Worm (Caenorhabditis elegans): ENCODE data around the gene F10E9.2.

F10E9.2 gene

DNA sequence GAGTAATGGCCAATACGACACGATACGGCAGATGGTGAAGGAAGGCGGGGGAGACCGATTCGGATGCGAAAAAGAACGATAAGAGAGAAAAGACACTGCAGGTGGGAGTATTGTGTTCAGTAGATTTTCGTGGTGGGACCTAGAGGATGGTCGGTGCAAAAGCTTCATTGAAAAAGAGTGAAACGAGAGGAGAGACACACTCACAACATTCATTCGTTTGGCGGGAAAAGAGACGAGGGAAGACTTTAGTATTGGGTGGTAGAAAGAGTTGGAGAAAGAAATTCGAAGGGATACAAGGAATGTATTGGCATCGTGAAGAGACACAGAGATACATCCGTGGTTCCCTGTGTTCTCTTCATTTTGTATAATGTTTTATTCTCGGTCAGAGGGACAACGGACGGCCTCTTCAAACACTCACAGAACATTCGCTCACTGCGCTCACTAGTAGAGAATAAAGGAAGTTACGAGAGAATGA is 44.0 kb downstream of the F10E9.2 start (continued):
- TF ChIP-seq cebp-1 (GFP tag; IDR thresholded peaks at IDR 0.05), result no peak
- peak; percentile 77 for TF ChIP-seq cebp-1 (tag; optimal IDR thresholded peaks at IDR 0.05)
- peak; percentile 65 for TF ChIP-seq ceh-27 (GFP tag; optimal IDR thresholded peaks at IDR 0.05)
- TF ChIP-seq hmg-20 (GFP tag; IDR thresholded peaks at IDR 0.05), result no peak
- TF ChIP-seq attf-5 (GFP tag; optimal IDR thresholded peaks at IDR 0.05), result peak; percentile 79
- TF ChIP-seq nfya-2 (GFP tag; IDR thresholded peaks at IDR 0.05), result no peak
- no peak for TF ChIP-seq Y79H2A.3 (GFP tag; conservative IDR thresholded peaks at IDR 0.05)
- TF ChIP-seq atf-7 (tag; optimal IDR thresholded peaks at IDR 0.05), result no peak
- no peak for TF ChIP-seq unc-62 (GFP tag; optimal IDR thresholded peaks at IDR 0.05)
- TF ChIP-seq ets-4 (GFP tag; optimal IDR thresholded peaks at IDR 0.05), result no peak
- 0 out of 2 replicates have a peak, but pooled peaks have one; percentile 25 for TF ChIP-seq egl-44 (GFP tag; IDR thresholded peaks at IDR 0.05)
- peak in 1 of 3 experiments; percentile 50 for TF ChIP-seq lin-35 (GFP tag; optimal IDR thresholded peaks at IDR 0.05)
- no peak for TF ChIP-seq pbrm-1 (GFP tag; IDR thresholded peaks at IDR 0.05)
- no peak for TF ChIP-seq F22D6.2 (tag; optimal IDR thresholded peaks at IDR 0.05)
- no peak for TF ChIP-seq F55B11.4 (tag; optimal IDR thresholded peaks at IDR 0.05; ENCODE audit: borderline replicate concordance, insufficient read depth)
- TF ChIP-seq nhr-120 (GFP tag; IDR thresholded peaks at IDR 0.05), result no peak
- TF ChIP-seq ama-1 (optimal IDR thresholded peaks at IDR 0.05), result peak; percentile 32
- TF ChIP-seq ama-1 (GFP tag; optimal IDR thresholded peaks at IDR 0.05), result no peak
- no peak for TF ChIP-seq tbp1 (GFP tag; optimal IDR thresholded peaks at IDR 0.05)
- TF ChIP-seq Y67H2A.10 (GFP tag; conservative IDR thresholded peaks at IDR 0.05), result no peak
- no peak for TF ChIP-seq ztf-6 (GFP tag; IDR thresholded peaks at IDR 0.05)
- no peak for TF ChIP-seq fkh-3 (tag; optimal IDR thresholded peaks at IDR 0.05)
- no peak for TF ChIP-seq mes-4 (tag; optimal IDR thresholded peaks at IDR 0.05)
- no peak for TF ChIP-seq mel-28 (tag; optimal IDR thresholded peaks at IDR 0.05; ENCODE audit: borderline replicate concordance)
- TF ChIP-seq B0261.1 (tag; optimal IDR thresholded peaks at IDR 0.05), result no peak
- TF ChIP-seq nfya-1 (tag; optimal IDR thresholded peaks at IDR 0.05; ENCODE audit: borderline replicate concordance, insufficient read depth), result no peak
- TF ChIP-seq ceh-40 (GFP tag; IDR thresholded peaks at IDR 0.05), result no peak
- no peak for TF ChIP-seq efl-1 (GFP tag; optimal IDR thresholded peaks at IDR 0.05)
- no peak for TF ChIP-seq him-1 (tag; optimal IDR thresholded peaks at IDR 0.05)
- TF ChIP-seq tlf-1 (GFP tag; optimal IDR thresholded peaks at IDR 0.05), result peak; percentile 2
- no peak for TF ChIP-seq xnd-1 (tag; optimal IDR thresholded peaks at IDR 0.05)
- peak; percentile 8 for TF ChIP-seq gei-17 (GFP tag; optimal IDR thresholded peaks at IDR 0.05)
- no peak for TF ChIP-seq snpc-4 (GFP tag; optimal IDR thresholded peaks at IDR 0.05)
- peak in 3 of 4 experiments; percentile 5 to 46 (median 39) for TF ChIP-seq snpc-4 (tag; optimal IDR thresholded peaks at IDR 0.05)
- TF ChIP-seq dpl-1 (GFP tag; optimal IDR thresholded peaks at IDR 0.05), result peak; percentile 31
- TF ChIP-seq somi-1 (GFP tag; optimal IDR thresholded peaks at IDR 0.05), result peak; percentile 39
- TF ChIP-seq ceh-58 (GFP tag; IDR thresholded peaks at IDR 0.05), result no peak
- no peak for TF ChIP-seq T07F8.4 (tag; optimal IDR thresholded peaks at IDR 0.05)
- no peak for TF ChIP-seq unc-130 (GFP tag; optimal IDR thresholded peaks at IDR 0.05)
- no peak for TF ChIP-seq sea-2 (GFP tag; IDR thresholded peaks at IDR 0.05)
- TF ChIP-seq ztf-3 (GFP tag; optimal IDR thresholded peaks at IDR 0.05), result no peak
- peak; percentile 22; the same call in 1 of the 2 replicates for TF ChIP-seq F33H1.4 (GFP tag; IDR thresholded peaks at IDR 0.05)
- TF ChIP-seq cebp-2 (GFP tag; IDR thresholded peaks at IDR 0.05), result no peak
- TF ChIP-seq let-526 (GFP tag; IDR thresholded peaks at IDR 0.05), result no peak
- peak; percentile 24 for TF ChIP-seq chd-7 (tag; optimal IDR thresholded peaks at IDR 0.05)
- no peak for TF ChIP-seq mxl-1 (tag; optimal IDR thresholded peaks at IDR 0.05)
- peak; percentile 43; the same call in 1 of the 2 replicates for TF ChIP-seq zfh-2 (GFP tag; conservative IDR thresholded peaks at IDR 0.05)
- TF ChIP-seq snpc-1.1 (tag; optimal IDR thresholded peaks at IDR 0.05; ENCODE audit: insufficient read depth), result no peak
- TF ChIP-seq rec-8 (tag; optimal IDR thresholded peaks at IDR 0.05), result no peak
